Fruit fly (Drosophila melanogaster) whole organism, prepupa: ENCODE measurements around the gene CG11626.
A peak's percentile ranks its signal among the peaks of the same experiment; 100 is the strongest.

Source experiments
- CG31627 ChIP-seq: fragments of 200-800 bp; sonication (Bioruptor generic); optimal IDR thresholded peaks from 3 replicates; lab custom pipeline; 2016; ENCODE audit warnings: missing biosample characterization, missing genetic modification characterization
- CG32006 ChIP-seq: fragments of 200-800 bp; sonication (Bioruptor generic); optimal IDR thresholded peaks from 3 replicates; lab custom pipeline; 2017; ENCODE audit warnings: missing biosample characterization, mild to moderate bottlenecking, missing genetic modification characterization
- Sox102F ChIP-seq: fragments of 200-800 bp; sonication (Bioruptor generic); optimal IDR thresholded peaks from 2 replicates; lab custom pipeline; 2016; ENCODE audit warnings: missing biosample characterization, mild to moderate bottlenecking, missing genetic modification characterization
- pdm3 ChIP-seq: fragments of 200-800 bp; sonication (Bioruptor generic); optimal IDR thresholded peaks from 3 replicates; lab custom pipeline; 2016; ENCODE audit warnings: missing biosample characterization, missing genetic modification characterization

Gene CG11626

dm6 chr3R:19460409-19461217 is 51.9 kb downstream of the CG11626 start, which contains the start of gene Dys (continued):
- TF ChIP-seq CG31627 (GFP tag; lab: Kevin White, UChicago) (peak; percentile 72), Sox102F (GFP tag; lab: Kevin White, UChicago) (peak; percentile 3), pdm3 (GFP tag; lab: Kevin White, UChicago) (peak; percentile 41), CG32006 (GFP tag; lab: Kevin White, UChicago) (peak; percentile 57)
